Fruit fly (Drosophila melanogaster) whole organism, prepupa: ENCODE data around the gene RnpS1.

ENCODE experiments used
- CG10631 ChIP-seq: fragments of 200-800 bp; sonication (Bioruptor generic); optimal IDR thresholded peaks from 2 replicates; lab custom pipeline; 2016; ENCODE audit warnings: missing biosample characterization, missing genetic modification characterization
- CG6808 ChIP-seq: fragments of 200-800 bp; sonication (Bioruptor generic); optimal IDR thresholded peaks from 3 replicates; lab custom pipeline; 2017; ENCODE audit warnings: missing biosample characterization, missing genetic modification characterization, mild to moderate bottlenecking, moderate library complexity, missing genetic modification reagents
- Ets21C ChIP-seq: fragments of 200-800 bp; sonication (Bioruptor generic); optimal IDR thresholded peaks from 3 replicates; lab custom pipeline; 2016; ENCODE audit warnings: missing biosample characterization, missing genetic modification characterization

dm6 chr3R:9583122-9583521, 31.3 kb downstream of the RnpS1 start, which contains the start of gene CG33654:
- TF ChIP-seq CG6808 (GFP tag; lab: Kevin White, UChicago) = no peak
- TF ChIP-seq Ets21C (GFP tag; lab: Kevin White, UChicago) = no peak
- TF ChIP-seq CG10631 (GFP tag; lab: Kevin White, UChicago) = no peak
